Fruit fly (Drosophila melanogaster): ENCODE data around the gene Nhe3.

Nhe3 gene

DNA sequence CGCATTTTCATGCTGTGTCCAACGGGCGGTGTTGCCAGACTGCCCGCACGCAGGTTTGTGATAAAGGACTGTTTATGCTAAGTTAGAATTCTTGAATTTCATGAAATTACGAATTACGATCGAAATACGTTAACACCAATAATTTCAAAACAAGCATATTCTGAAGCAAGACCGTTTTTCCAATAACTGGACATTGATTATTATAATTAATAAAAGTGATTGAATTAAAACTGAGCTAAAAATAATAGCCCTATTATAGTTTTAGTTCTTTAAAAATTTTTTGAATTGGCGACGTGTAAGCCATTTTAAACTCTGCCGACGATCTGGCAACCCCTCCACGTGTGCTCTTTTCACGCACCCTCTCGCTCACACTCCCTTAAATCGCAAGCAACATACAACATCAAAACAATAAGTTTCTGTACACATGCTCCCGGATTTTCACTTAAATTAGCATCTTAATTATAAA, 36.0 kb downstream of the Nhe3 start (continued):
- TF ChIP-seq Atf-2 (GFP tag; optimal IDR thresholded peaks at IDR 0.05): peak; percentile 87
- peak; percentile 36 for TF ChIP-seq pzg (GFP tag; optimal IDR thresholded peaks at IDR 0.05)
- TF ChIP-seq CG2875 (GFP tag; optimal IDR thresholded peaks at IDR 0.05): peak; percentile 85
- peak; percentile 95 for TF ChIP-seq CG34376 (GFP tag; optimal IDR thresholded peaks at IDR 0.05)
- TF ChIP-seq fd64A (GFP tag; optimal IDR thresholded peaks at IDR 0.05): peak; percentile 52
- TF ChIP-seq CG2202 (tag; optimal IDR thresholded peaks at IDR 0.05): peak; percentile 84
- peak; percentile 96 for TF ChIP-seq CG31441 (GFP tag; IDR thresholded peaks at IDR 0.05)
- TF ChIP-seq sc (optimal IDR thresholded peaks at IDR 0.05): no peak
- peak; percentile 88 for TF ChIP-seq sc (GFP tag; optimal IDR thresholded peaks at IDR 0.05)
- TF ChIP-seq ssp (GFP tag; IDR thresholded peaks at IDR 0.05): peak; percentile 79
- peak; percentile 94 for TF ChIP-seq vvl (GFP tag; IDR thresholded peaks at IDR 0.05)
- peak; percentile 96 for TF ChIP-seq Oli (tag; optimal IDR thresholded peaks at IDR 0.05)
- peak; percentile 67 for TF ChIP-seq ab (GFP tag; optimal IDR thresholded peaks at IDR 0.05)
- peak; percentile 94 for TF ChIP-seq CG3847 (GFP tag; IDR thresholded peaks at IDR 0.05)
- peak; percentile 95 for TF ChIP-seq CG18619 (GFP tag; optimal IDR thresholded peaks at IDR 0.05)
- peak; percentile 88 for TF ChIP-seq sisA (GFP tag; IDR thresholded peaks at IDR 0.05)
- no peak for TF ChIP-seq fru (optimal IDR thresholded peaks at IDR 0.05)
- peak; percentile 78 for TF ChIP-seq eyg (GFP tag; optimal IDR thresholded peaks at IDR 0.05)
- TF ChIP-seq CG7839 (tag; optimal IDR thresholded peaks at IDR 0.05): peak; percentile 97
- TF ChIP-seq Sox102F (GFP tag; optimal IDR thresholded peaks at IDR 0.05): peak; percentile 96
- no peak for TF ChIP-seq hb (GFP tag; IDR thresholded peaks at IDR 0.05; ENCODE audit: partially characterized antibody)
- peak; percentile 97 for TF ChIP-seq Fer1 (GFP tag; optimal IDR thresholded peaks at IDR 0.05)
- peak; percentile 83 for TF ChIP-seq wdn (GFP tag; IDR thresholded peaks at IDR 0.05)
- TF ChIP-seq nom (GFP tag; optimal IDR thresholded peaks at IDR 0.05): peak; percentile 71
- peak; percentile 83 for TF ChIP-seq CG1792 (GFP tag; optimal IDR thresholded peaks at IDR 0.05)
- peak; percentile 86 for TF ChIP-seq Antp (GFP tag; optimal IDR thresholded peaks at IDR 0.05)
- TF ChIP-seq lov (optimal IDR thresholded peaks at IDR 0.05): no peak
- TF ChIP-seq lov (GFP tag; IDR thresholded peaks at IDR 0.05): peak; percentile 86
- peak; percentile 89 for TF ChIP-seq ci (GFP tag; IDR thresholded peaks at IDR 0.05)
- peak; percentile 91 for TF ChIP-seq pum (GFP tag; optimal IDR thresholded peaks at IDR 0.05)
- peak; percentile 80 for TF ChIP-seq Optix (GFP tag; IDR thresholded peaks at IDR 0.05)
- peak; percentile 85 for TF ChIP-seq NC2β (GFP tag; optimal IDR thresholded peaks at IDR 0.05)
- peak; percentile 75 for TF ChIP-seq CG1024 (GFP tag; IDR thresholded peaks at IDR 0.05)
- no peak for TF ChIP-seq CG1832 (GFP tag; optimal IDR thresholded peaks at IDR 0.05)
- peak; percentile 93 for TF ChIP-seq CG8388 (GFP tag; optimal IDR thresholded peaks at IDR 0.05)
- peak; percentile 93 for TF ChIP-seq CG1233 (GFP tag; optimal IDR thresholded peaks at IDR 0.05)
- peak; percentile 84 for TF ChIP-seq Taf1 (GFP tag; IDR thresholded peaks at IDR 0.05)
- no peak for TF ChIP-seq mld (GFP tag; IDR thresholded peaks at IDR 0.05; ENCODE audit: partially characterized antibody)
- peak; percentile 88 for TF ChIP-seq Side (GFP tag; optimal IDR thresholded peaks at IDR 0.05)
- TF ChIP-seq CG7271 (tag; optimal IDR thresholded peaks at IDR 0.05): peak; percentile 74
- TF ChIP-seq unc-4 (GFP tag; IDR thresholded peaks at IDR 0.05; ENCODE audit: partially characterized antibody): no peak
- peak; percentile 91 for TF ChIP-seq CG11456 (GFP tag; IDR thresholded peaks at IDR 0.05)
- TF ChIP-seq Ets97D (GFP tag; optimal IDR thresholded peaks at IDR 0.05): peak; percentile 85
- peak; percentile 100 for TF ChIP-seq CG4820 (GFP tag; optimal IDR thresholded peaks at IDR 0.05)
- peak; percentile 33 for TF ChIP-seq pros (GFP tag; optimal IDR thresholded peaks at IDR 0.05)
- TF ChIP-seq Rx (GFP tag; IDR thresholded peaks at IDR 0.05): peak; percentile 80
- TF ChIP-seq ase (GFP tag; IDR thresholded peaks at IDR 0.05): peak; percentile 86
- peak; percentile 96 for TF ChIP-seq unpg (GFP tag; optimal IDR thresholded peaks at IDR 0.05)
- peak; percentile 83 for TF ChIP-seq CG13123 (GFP tag; optimal IDR thresholded peaks at IDR 0.05)
- TF ChIP-seq Hr51 (GFP tag; optimal IDR thresholded peaks at IDR 0.05): peak; percentile 91 to 97
- peak; percentile 85 for TF ChIP-seq CG12236 (GFP tag; optimal IDR thresholded peaks at IDR 0.05)
- TF ChIP-seq Spps (tag; optimal IDR thresholded peaks at IDR 0.05): peak; percentile 86
